Worm (Caenorhabditis elegans): ENCODE measurements around the gene ZK899.3.

DNA sequence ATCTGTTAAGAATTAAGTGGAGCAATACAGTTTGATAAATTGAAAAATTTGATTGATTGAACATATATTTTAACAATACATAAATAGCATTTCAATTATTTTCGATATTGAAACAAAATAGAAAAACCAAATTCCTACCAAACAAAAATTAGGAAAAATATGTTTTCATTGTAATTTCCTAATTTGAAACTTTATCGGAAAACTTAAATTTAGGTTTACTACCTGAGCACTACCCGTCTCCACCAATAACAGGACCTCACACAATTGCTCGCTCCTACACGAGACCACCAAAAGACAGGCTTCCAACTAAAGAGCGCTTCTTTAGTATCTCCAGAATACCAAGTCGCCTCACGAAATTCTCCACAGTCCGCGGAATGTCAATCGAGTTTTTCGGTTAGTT, 23.8 kb downstream of the ZK899.3 start:
- TF ChIP-seq snpc-4 (tag; optimal IDR thresholded peaks at IDR 0.05) (no peak), lin-29 (GFP tag; IDR thresholded peaks at IDR 0.05) (no peak), egl-43 (GFP tag; IDR thresholded peaks at IDR 0.05) (no peak), unc-130 (GFP tag; optimal IDR thresholded peaks at IDR 0.05) (no peak), nhr-25 (tag; optimal IDR thresholded peaks at IDR 0.05; ENCODE audit: borderline replicate concordance, insufficient read depth) (no peak), egl-27 (tag; optimal IDR thresholded peaks at IDR 0.05) (no peak)

All from whole organism, L4 larva.